Worm (Caenorhabditis elegans): ENCODE data around the gene sql-1.
A peak's percentile ranks its signal among the peaks of the same experiment; 100 is the strongest.

sql-1 gene

ce11 chrIII:12558097-12558594, 58.8 kb downstream of the sql-1 start:
- no peak for TF ChIP-seq ztf-11 (tag; optimal IDR thresholded peaks at IDR 0.05)
- TF ChIP-seq elt-3 (tag; optimal IDR thresholded peaks at IDR 0.05) = no peak
- TF ChIP-seq sptf-1 (tag; optimal IDR thresholded peaks at IDR 0.05) = peak; percentile 43
- no peak for TF ChIP-seq elt-1 (tag; optimal IDR thresholded peaks at IDR 0.05; ENCODE audit: borderline replicate concordance, insufficient read depth)
- peak; percentile 87 for TF ChIP-seq ces-1 (GFP tag; optimal IDR thresholded peaks at IDR 0.05)
- no peak for TF ChIP-seq M03D4.4 (tag; optimal IDR thresholded peaks at IDR 0.05)
- no peak for TF ChIP-seq ceh-43 (GFP tag; optimal IDR thresholded peaks at IDR 0.05)
- no peak for TF ChIP-seq nhr-28 (tag; optimal IDR thresholded peaks at IDR 0.05)
- no peak for TF ChIP-seq cnd-1 (tag; optimal IDR thresholded peaks at IDR 0.05)
- TF ChIP-seq ceh-39 (tag; optimal IDR thresholded peaks at IDR 0.05) = no peak
- TF ChIP-seq drap-1 (GFP tag; optimal IDR thresholded peaks at IDR 0.05) = peak; percentile 48
- TF ChIP-seq flh-1 (GFP tag; optimal IDR thresholded peaks at IDR 0.05) = no peak
- peak; percentile 15 for TF ChIP-seq mls-2 (tag; optimal IDR thresholded peaks at IDR 0.05)
- no peak for TF ChIP-seq nhr-2 (tag; optimal IDR thresholded peaks at IDR 0.05)
- no peak for TF ChIP-seq lsy-2 (tag; optimal IDR thresholded peaks at IDR 0.05)
- TF ChIP-seq unc-120 (tag; optimal IDR thresholded peaks at IDR 0.05; ENCODE audit: poor library complexity, severe bottlenecking) = peak; percentile 32
- peak; percentile 36 for TF ChIP-seq pha-4 (tag; optimal IDR thresholded peaks at IDR 0.05)
- TF ChIP-seq snpc-4 (tag; optimal IDR thresholded peaks at IDR 0.05) = no peak
- TF ChIP-seq hlh-1 (tag; optimal IDR thresholded peaks at IDR 0.05) = peak; percentile 43
- peak; percentile 2 for TF ChIP-seq ham-2 (GFP tag; optimal IDR thresholded peaks at IDR 0.05)
- TF ChIP-seq unc-39 (tag; optimal IDR thresholded peaks at IDR 0.05) = no peak
- peak; percentile 16 for TF ChIP-seq mep-1 (tag; optimal IDR thresholded peaks at IDR 0.05)
- no peak for TF ChIP-seq lin-13 (tag; optimal IDR thresholded peaks at IDR 0.05)
- TF ChIP-seq unc-62 (GFP tag; optimal IDR thresholded peaks at IDR 0.05) = peak; percentile 70
- no peak for TF ChIP-seq blmp-1 (tag; optimal IDR thresholded peaks at IDR 0.05)

- TF ChIP-seq M03D4.4 (tag; optimal IDR thresholded peaks at IDR 0.05) = no peak
- TF ChIP-seq lin-13 (tag; optimal IDR thresholded peaks at IDR 0.05) = no peak
- no peak for TF ChIP-seq ceh-83 (GFP tag; optimal IDR thresholded peaks at IDR 0.05)
- no peak for TF ChIP-seq mab-5 (tag; optimal IDR thresholded peaks at IDR 0.05)
- TF ChIP-seq snpc-4 (tag; optimal IDR thresholded peaks at IDR 0.05) = no peak
- no peak for TF ChIP-seq elt-3 (tag; optimal IDR thresholded peaks at IDR 0.05)
Measured at ce11 chrIII:12562769-12563168, 63.4 kb downstream of the sql-1 start.

- TF ChIP-seq sptf-1 (tag; optimal IDR thresholded peaks at IDR 0.05) (no peak), drap-1 (GFP tag; optimal IDR thresholded peaks at IDR 0.05) (no peak), tbx-8 (GFP tag; optimal IDR thresholded peaks at IDR 0.05) (no peak), ceh-83 (GFP tag; optimal IDR thresholded peaks at IDR 0.05) (no peak), lin-13 (tag; optimal IDR thresholded peaks at IDR 0.05) (no peak), sem-2 (GFP tag; optimal IDR thresholded peaks at IDR 0.05) (no peak), nhr-237 (tag; optimal IDR thresholded peaks at IDR 0.05) (no peak), snpc-4 (tag; optimal IDR thresholded peaks at IDR 0.05) (no peak), unc-120 (tag; optimal IDR thresholded peaks at IDR 0.05; ENCODE audit: poor library complexity, severe bottlenecking) (no peak), pha-4 (tag; optimal IDR thresholded peaks at IDR 0.05) (no peak), M03D4.4 (tag; optimal IDR thresholded peaks at IDR 0.05) (no peak), mls-2 (tag; optimal IDR thresholded peaks at IDR 0.05) (no peak), ham-2 (GFP tag; optimal IDR thresholded peaks at IDR 0.05) (no peak), blmp-1 (tag; optimal IDR thresholded peaks at IDR 0.05) (no peak), zip-8 (tag; optimal IDR thresholded peaks at IDR 0.05) (no peak), mab-5 (tag; optimal IDR thresholded peaks at IDR 0.05) (no peak), mep-1 (tag; optimal IDR thresholded peaks at IDR 0.05) (no peak)
Measured at ce11 chrIII:12565791-12566190, 66.4 kb downstream of the sql-1 start.

ce11 chrIII:12568036-12568649, 68.8 kb downstream of the sql-1 start:
- TF ChIP-seq nhr-12 (tag; optimal IDR thresholded peaks at IDR 0.05) (no peak), ceh-39 (tag; optimal IDR thresholded peaks at IDR 0.05) (no peak), snpc-4 (tag; optimal IDR thresholded peaks at IDR 0.05) (no peak), zip-8 (tag; optimal IDR thresholded peaks at IDR 0.05) (no peak), unc-39 (tag; optimal IDR thresholded peaks at IDR 0.05) (no peak), mls-2 (tag; optimal IDR thresholded peaks at IDR 0.05) (no peak), lsy-2 (tag; optimal IDR thresholded peaks at IDR 0.05) (no peak), hlh-1 (tag; optimal IDR thresholded peaks at IDR 0.05) (no peak), cnd-1 (tag; optimal IDR thresholded peaks at IDR 0.05) (no peak), ham-2 (GFP tag; optimal IDR thresholded peaks at IDR 0.05) (no peak), ceh-83 (GFP tag; optimal IDR thresholded peaks at IDR 0.05) (no peak), nhr-237 (tag; optimal IDR thresholded peaks at IDR 0.05) (no peak), lin-13 (tag; optimal IDR thresholded peaks at IDR 0.05) (no peak), mab-5 (tag; optimal IDR thresholded peaks at IDR 0.05) (no peak), M03D4.4 (tag; optimal IDR thresholded peaks at IDR 0.05) (no peak), nhr-28 (tag; optimal IDR thresholded peaks at IDR 0.05) (no peak), pha-4 (tag; optimal IDR thresholded peaks at IDR 0.05) (no peak), nhr-76 (tag; optimal IDR thresholded peaks at IDR 0.05) (no peak)

All from whole organism, mixed stage, embryonic.